Fruit fly (Drosophila melanogaster): Measurements from ENCODE around the gene cact.

DNA sequence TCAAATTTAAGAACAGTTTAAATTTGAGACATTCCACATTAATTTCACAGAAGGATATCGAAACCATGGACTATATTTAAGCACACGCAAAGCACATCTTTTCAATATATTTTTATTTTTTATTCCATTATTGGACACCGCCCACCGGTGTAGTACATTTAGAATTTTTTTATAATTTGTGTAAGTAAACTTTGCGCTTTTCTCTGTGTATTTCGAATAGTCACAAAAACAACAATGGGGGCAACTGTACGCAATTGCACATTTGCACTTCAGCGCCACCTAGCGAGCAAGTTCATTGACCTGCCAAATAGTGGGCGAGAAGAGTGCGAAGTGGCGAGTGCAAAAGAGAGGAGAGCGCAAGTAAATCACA lies 50.2 kb downstream of the cact start:
- TF ChIP-seq Mnt (GFP tag; optimal IDR thresholded peaks at IDR 0.05) = no peak
- TF ChIP-seq kay (GFP tag; ENCODE audit: borderline replicate concordance) = no peak
- no peak for TF ChIP-seq CG1620 (GFP tag; optimal IDR thresholded peaks at IDR 0.05)
- TF ChIP-seq toe (GFP tag; optimal IDR thresholded peaks at IDR 0.05) = no peak
- TF ChIP-seq CG12768 (GFP tag; optimal IDR thresholded peaks at IDR 0.05) = no peak
- no peak for TF ChIP-seq Hr96 (GFP tag; optimal IDR thresholded peaks at IDR 0.05)
